Worm (Caenorhabditis elegans) whole organism, L3 larva: ENCODE results near the gene taf-6.2.

ENCODE experiments used
- ZK546.5 ChIP-seq: sonication (generic microtip); optimal IDR thresholded peaks from 2 replicates; lab custom pipeline; 2017; ENCODE audit warnings: missing biosample characterization, missing genetic modification characterization
- ceh-82 ChIP-seq: fragments of 150-350 bp; optimal IDR thresholded peaks from 2 replicates; lab custom pipeline; 2014; ENCODE audit warnings: missing biosample characterization, missing genetic modification characterization
- egl-27 ChIP-seq: sonication (generic microtip); optimal IDR thresholded peaks from 4 replicates; lab custom pipeline; 2017; ENCODE audit warnings: missing biosample characterization, missing genetic modification reagents, missing genetic modification characterization
- egl-5 ChIP-seq: fragments of 150-350 bp; optimal IDR thresholded peaks from 2 replicates; lab custom pipeline; 2017; ENCODE audit warnings: missing biosample characterization, missing genetic modification reagents, missing genetic modification characterization, inconsistent platforms
- elt-1 ChIP-seq: fragments of 150-350 bp; optimal IDR thresholded peaks from 2 replicates; lab custom pipeline; 2014; ENCODE audit warnings: missing biosample characterization, missing genetic modification characterization
- elt-2 ChIP-seq: sonication (generic microtip); optimal IDR thresholded peaks from 2 replicates; lab custom pipeline; 2016; ENCODE audit warnings: missing genetic modification reagents, mild to moderate bottlenecking, missing genetic modification characterization, missing compliant biosample characterization
- elt-3 ChIP-seq, 3 experiments: fragments of 150-350 bp in 1 of 3; sonication (generic microtip) in 2 of 3; optimal IDR thresholded peaks; 2 replicates in 2 of 3; 4 replicates in 1 of 3; lab custom pipeline; 2014 to 2017; ENCODE audit warnings: missing biosample characterization in 3 of 3, missing genetic modification characterization in 3 of 3
- eor-1 ChIP-seq, 2 experiments: fragments of 150-350 bp; optimal IDR thresholded peaks; 2 replicates each; lab custom pipeline; 2014 to 2018; ENCODE audit warnings: missing biosample characterization in 2 of 2, missing genetic modification characterization in 2 of 2
- fkh-10 ChIP-seq: sonication (generic microtip); optimal IDR thresholded peaks from 2 replicates; lab custom pipeline; 2017; ENCODE audit warnings: missing biosample characterization, missing genetic modification reagents, missing genetic modification characterization
- fkh-2 ChIP-seq: fragments of 150-350 bp; optimal IDR thresholded peaks from 2 replicates; lab custom pipeline; 2014; ENCODE audit warnings: missing biosample characterization, missing genetic modification reagents, missing genetic modification characterization
- hmg-11 ChIP-seq: sonication (generic microtip); optimal IDR thresholded peaks from 2 replicates; lab custom pipeline; 2016; ENCODE audit warnings: missing genetic modification characterization, missing compliant biosample characterization
- lin-39 ChIP-seq: fragments of 150-350 bp; optimal IDR thresholded peaks from 2 replicates; lab custom pipeline; 2018; ENCODE audit warnings: missing biosample characterization, missing genetic modification reagents, missing genetic modification characterization
- lsy-12 ChIP-seq: sonication (generic microtip); optimal IDR thresholded peaks from 2 replicates; lab custom pipeline; 2016; ENCODE audit warnings: mild to moderate bottlenecking, missing genetic modification characterization, missing compliant biosample characterization
- mdl-1 ChIP-seq: fragments of 150-350 bp; optimal IDR thresholded peaks from 2 replicates; lab custom pipeline; 2014; ENCODE audit warnings: missing biosample characterization, missing genetic modification characterization
- mml-1 ChIP-seq: fragments of 150-350 bp; sonication (generic microtip); optimal IDR thresholded peaks from 3 replicates; lab custom pipeline; 2014; ENCODE audit warnings: missing biosample characterization, missing genetic modification characterization
- nfya-1 ChIP-seq: sonication (generic microtip); optimal IDR thresholded peaks from 2 replicates; lab custom pipeline; 2017; ENCODE audit warnings: missing genetic modification characterization, mild to moderate bottlenecking, missing compliant biosample characterization, antibody characterized with exemption, moderate library complexity; ENCODE audit not compliant: insufficient read depth
- nhr-11 ChIP-seq: fragments of 150-350 bp; optimal IDR thresholded peaks from 2 replicates; lab custom pipeline; 2014; ENCODE audit warnings: missing biosample characterization, missing genetic modification characterization
- nhr-12 ChIP-seq: fragments of 150-350 bp; optimal IDR thresholded peaks from 2 replicates; lab custom pipeline; 2014; ENCODE audit warnings: missing biosample characterization, missing genetic modification characterization
- nhr-237 ChIP-seq: fragments of 150-350 bp; optimal IDR thresholded peaks from 2 replicates; lab custom pipeline; 2014; ENCODE audit warnings: missing biosample characterization, missing genetic modification characterization
- nhr-25 ChIP-seq: sonication (generic microtip); optimal IDR thresholded peaks from 2 replicates; lab custom pipeline; 2017; ENCODE audit warnings: missing biosample characterization, missing genetic modification characterization
- nhr-28 ChIP-seq: fragments of 150-350 bp; optimal IDR thresholded peaks from 2 replicates; lab custom pipeline; 2014; ENCODE audit warnings: missing biosample characterization, missing genetic modification characterization
- nhr-43 ChIP-seq: sonication (generic microtip); optimal IDR thresholded peaks from 2 replicates; lab custom pipeline; 2016; ENCODE audit warnings: mild to moderate bottlenecking, missing genetic modification characterization, missing compliant biosample characterization; ENCODE audit not compliant: poor library complexity, severe bottlenecking
- nhr-76 ChIP-seq: fragments of 150-350 bp; sonication (generic microtip); optimal IDR thresholded peaks from 5 replicates; lab custom pipeline; 2014; ENCODE audit warnings: missing biosample characterization, missing genetic modification characterization
- nhr-77 ChIP-seq: fragments of 150-350 bp; optimal IDR thresholded peaks from 2 replicates; lab custom pipeline; 2014; ENCODE audit warnings: missing biosample characterization, missing genetic modification characterization
- pha-4 ChIP-seq: fragments of 150-350 bp; optimal IDR thresholded peaks from 2 replicates; lab custom pipeline; 2014; ENCODE audit warnings: missing biosample characterization, missing genetic modification reagents, missing genetic modification characterization
- pqm-1 ChIP-seq: fragments of 150-350 bp; optimal IDR thresholded peaks from 2 replicates; lab custom pipeline; 2017; ENCODE audit warnings: missing biosample characterization, missing genetic modification characterization, inconsistent platforms
- sea-2 ChIP-seq: fragments of 150-350 bp; sonication (generic microtip); optimal IDR thresholded peaks from 4 replicates; lab custom pipeline; 2014; ENCODE audit warnings: missing biosample characterization, missing genetic modification reagents, missing genetic modification characterization
- skn-1 ChIP-seq: fragments of 150-350 bp; optimal IDR thresholded peaks from 2 replicates; lab custom pipeline; 2014; ENCODE audit warnings: missing biosample characterization, missing genetic modification characterization
- snpc-4 ChIP-seq: fragments of 150-350 bp; optimal IDR thresholded peaks from 2 replicates; lab custom pipeline; 2014; ENCODE audit warnings: missing biosample characterization, missing genetic modification characterization
- tbx-2 ChIP-seq: sonication (generic microtip); optimal IDR thresholded peaks from 2 replicates; lab custom pipeline; 2016; ENCODE audit warnings: mild to moderate bottlenecking, missing genetic modification characterization, missing compliant biosample characterization
- zag-1 ChIP-seq: fragments of 150-350 bp; optimal IDR thresholded peaks from 2 replicates; lab custom pipeline; 2014; ENCODE audit warnings: missing biosample characterization, missing genetic modification characterization
- ztf-11 ChIP-seq: fragments of 150-350 bp; optimal IDR thresholded peaks from 2 replicates; lab custom pipeline; 2014; ENCODE audit warnings: missing biosample characterization, missing genetic modification characterization

Gene taf-6.2

DNA sequence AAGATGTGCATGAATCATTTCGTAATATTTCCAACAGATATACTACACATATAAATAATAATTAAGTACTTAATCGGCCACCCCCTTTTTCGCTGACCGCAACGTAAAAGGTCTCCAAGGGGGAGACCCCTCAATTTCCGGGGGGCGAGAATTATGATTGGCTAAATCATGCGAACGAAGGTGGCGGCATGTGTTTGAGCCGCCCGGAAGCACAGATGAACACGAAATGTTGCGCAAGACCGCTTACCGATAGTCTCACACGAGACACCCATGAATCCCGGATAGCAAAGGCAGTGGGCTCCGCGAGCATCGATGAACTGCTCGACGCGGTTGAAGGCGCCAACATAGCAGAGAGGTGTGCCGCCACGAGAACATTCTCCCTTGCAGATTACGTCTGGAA is 29.4 kb downstream of the taf-6.2 start:
- TF ChIP-seq egl-27 (tag; lab: Kevin White, UChicago) (no peak), elt-1 (tag; lab: Kevin White, UChicago) (no peak), lsy-12 (no peak), hmg-11 (no peak), tbx-2 (no peak), nhr-76 (tag; lab: Kevin White, UChicago) (no peak), skn-1 (tag; lab: Kevin White, UChicago) (no peak)
- TF ChIP-seq, all 47 proteins: peak for 0

DNA sequence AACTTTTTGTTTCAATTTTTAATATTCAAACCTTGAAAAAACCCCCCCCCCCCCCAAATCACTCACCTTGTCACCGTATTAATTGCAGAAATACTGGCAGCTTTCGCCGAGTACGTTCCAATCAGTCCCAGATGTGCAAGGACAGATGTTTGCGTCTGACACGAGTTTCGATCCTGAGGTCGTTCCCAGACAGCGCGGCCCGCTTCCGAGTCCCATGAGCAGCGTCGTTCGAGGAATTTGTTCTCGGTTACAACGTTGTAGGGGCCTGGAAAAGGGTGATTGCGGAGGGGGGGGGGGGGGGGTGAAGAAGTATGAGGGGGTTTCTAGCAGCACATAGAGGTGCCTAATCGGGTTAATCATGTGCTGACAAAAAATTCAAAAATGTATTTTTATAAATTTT is 31.7 kb downstream of the taf-6.2 start:
- no peak for TF ChIP-seq egl-5 (tag; lab: Kevin White, UChicago)
- no peak for TF ChIP-seq lin-39 (tag; lab: Kevin White, UChicago)
- TF ChIP-seq pqm-1 (tag; lab: Kevin White, UChicago) = no peak
- no peak for TF ChIP-seq snpc-4 (tag; lab: Kevin White, UChicago)
- no peak for TF ChIP-seq elt-3 (tag; optimal IDR thresholded peaks at IDR 0.05; lab: Kevin White, UChicago)
- no peak for TF ChIP-seq ZK546.5 (tag; lab: Kevin White, UChicago)
- no peak for TF ChIP-seq ceh-82
- no peak for TF ChIP-seq eor-1 (tag; optimal IDR thresholded peaks at IDR 0.05; lab: Kevin White, UChicago)
- TF ChIP-seq zag-1 (tag; lab: Kevin White, UChicago) = no peak
- TF ChIP-seq nhr-76 (tag; lab: Kevin White, UChicago) = no peak
- TF ChIP-seq elt-1 (tag; lab: Kevin White, UChicago) = no peak

DNA sequence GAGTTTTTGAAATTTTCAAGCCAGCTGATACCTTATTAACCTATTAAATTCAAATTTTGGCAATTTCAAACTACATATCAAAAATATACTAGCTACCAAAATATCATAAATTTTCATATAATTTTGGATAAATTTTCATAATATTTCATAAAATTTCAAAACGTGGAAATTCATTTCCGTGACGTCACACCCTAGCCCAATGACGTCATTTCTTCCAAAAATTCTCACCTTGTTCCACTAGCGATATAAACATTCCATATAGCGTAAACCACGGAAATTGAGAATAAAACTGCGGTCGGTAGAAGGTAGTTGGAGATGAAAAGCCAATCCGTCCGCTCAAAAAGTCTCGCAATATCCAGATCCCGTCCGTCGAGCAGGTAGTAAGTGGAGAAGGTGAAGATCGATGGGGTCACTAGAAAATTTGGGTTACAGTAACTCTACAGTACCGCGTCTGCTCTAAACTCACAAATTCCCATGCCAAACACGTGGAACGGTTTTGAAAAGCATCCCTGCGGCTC is 33.4 kb downstream of the taf-6.2 start:
- TF ChIP-seq sea-2 (GFP tag; lab: Kevin White, UChicago) (no peak), pha-4 (tag; lab: Kevin White, UChicago) (no peak), nhr-77 (tag; lab: Kevin White, UChicago) (no peak), pqm-1 (tag; lab: Kevin White, UChicago) (no peak), nhr-43 (tag; lab: Kevin White, UChicago) (no peak), snpc-4 (tag; lab: Kevin White, UChicago) (no peak), fkh-10 (GFP tag; lab: Kevin White, UChicago) (no peak), egl-5 (tag; lab: Kevin White, UChicago) (no peak), nhr-237 (tag; lab: Kevin White, UChicago) (no peak), tbx-2 (no peak), ceh-82 (no peak), mdl-1 (tag; lab: Kevin White, UChicago) (no peak)

DNA sequence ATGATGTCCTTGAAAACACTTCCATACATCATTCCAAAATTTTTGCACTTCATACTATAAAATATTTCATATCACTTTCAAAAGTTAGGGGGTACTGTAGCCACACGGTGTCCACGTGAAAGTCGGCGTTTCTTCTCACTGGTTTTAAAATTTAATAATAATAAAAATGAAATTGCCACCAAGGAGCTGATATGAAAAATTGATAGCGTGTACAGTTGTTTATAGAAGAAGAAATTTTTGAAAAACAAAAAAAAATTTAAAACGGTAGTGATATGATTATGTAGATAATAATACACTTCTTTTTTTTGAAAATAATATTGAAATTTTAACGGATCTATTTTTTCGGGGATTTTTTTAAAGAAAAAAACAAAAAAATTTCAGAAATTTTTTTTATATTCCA is 34.6 kb downstream of the taf-6.2 start:
- TF ChIP-seq elt-1 (tag; lab: Kevin White, UChicago) (no peak), nhr-28 (no peak), ZK546.5 (tag; lab: Kevin White, UChicago) (no peak), ceh-82 (no peak), mml-1 (tag; lab: Kevin White, UChicago) (no peak), mdl-1 (tag; lab: Kevin White, UChicago) (no peak), ztf-11 (tag; lab: Kevin White, UChicago) (no peak), nhr-12 (tag; lab: Kevin White, UChicago) (no peak), nhr-25 (no peak), hmg-11 (no peak), pqm-1 (tag; lab: Kevin White, UChicago) (no peak), nhr-11 (tag; lab: Kevin White, UChicago) (no peak), elt-2 (tag; lab: Kevin White, UChicago) (no peak), skn-1 (tag; lab: Kevin White, UChicago) (no peak), nhr-237 (tag; lab: Kevin White, UChicago) (no peak), nhr-43 (tag; lab: Kevin White, UChicago) (no peak), fkh-2 (tag; lab: Kevin White, UChicago) (no peak)

DNA sequence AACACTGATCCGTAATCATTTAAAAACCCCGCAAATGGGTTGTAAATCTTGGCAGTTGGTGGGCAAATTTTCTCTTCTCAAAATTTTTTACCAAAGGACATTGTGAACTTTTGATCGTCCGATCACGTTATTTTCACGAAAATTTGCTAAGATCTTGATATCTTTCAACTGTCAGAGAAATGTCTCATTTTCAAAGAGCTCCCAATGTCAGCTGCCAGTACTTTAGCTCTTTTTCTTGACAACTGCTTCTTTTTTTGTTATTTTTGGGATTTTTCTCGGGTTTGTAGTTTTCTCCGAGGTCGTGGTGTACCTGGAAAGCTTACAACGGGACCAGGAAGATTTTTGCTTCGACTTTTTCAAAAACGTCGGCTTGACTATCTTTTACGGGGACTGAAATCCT is 38.6 kb downstream of the taf-6.2 start:
- peak; percentile 1 for TF ChIP-seq mml-1 (tag; lab: Kevin White, UChicago)
- no peak for TF ChIP-seq nhr-77 (tag; lab: Kevin White, UChicago)
- no peak for TF ChIP-seq nhr-28
- peak; percentile 11 for TF ChIP-seq nfya-1 (tag; lab: Kevin White, UChicago)
- no peak for TF ChIP-seq pqm-1 (tag; lab: Kevin White, UChicago)
